Fruit fly (Drosophila melanogaster) Kc167 (cell line): ENCODE data around the gene CG7519.

Source experiments
- Myc ChIP-seq: fragments of >200 bp; optimal IDR thresholded peaks from 2 replicates; lab custom pipeline; 2017; ENCODE audit warnings: missing external identifiers
- Sin3A ChIP-seq: fragments of >200 bp; optimal IDR thresholded peaks from 2 replicates; lab custom pipeline; 2018; ENCODE audit warnings: missing external identifiers
- h ChIP-seq: fragments of >200 bp; optimal IDR thresholded peaks from 3 replicates; lab custom pipeline; 2018; ENCODE audit warnings: missing external identifiers
- psq ChIP-seq: fragments of >200 bp; optimal IDR thresholded peaks from 2 replicates; lab custom pipeline; 2017; ENCODE audit warnings: missing external identifiers
- ttk ChIP-seq: sonication (Bioruptor generic); optimal IDR thresholded peaks from 2 replicates; lab custom pipeline; 2017; ENCODE audit warnings: missing external identifiers

DNA sequence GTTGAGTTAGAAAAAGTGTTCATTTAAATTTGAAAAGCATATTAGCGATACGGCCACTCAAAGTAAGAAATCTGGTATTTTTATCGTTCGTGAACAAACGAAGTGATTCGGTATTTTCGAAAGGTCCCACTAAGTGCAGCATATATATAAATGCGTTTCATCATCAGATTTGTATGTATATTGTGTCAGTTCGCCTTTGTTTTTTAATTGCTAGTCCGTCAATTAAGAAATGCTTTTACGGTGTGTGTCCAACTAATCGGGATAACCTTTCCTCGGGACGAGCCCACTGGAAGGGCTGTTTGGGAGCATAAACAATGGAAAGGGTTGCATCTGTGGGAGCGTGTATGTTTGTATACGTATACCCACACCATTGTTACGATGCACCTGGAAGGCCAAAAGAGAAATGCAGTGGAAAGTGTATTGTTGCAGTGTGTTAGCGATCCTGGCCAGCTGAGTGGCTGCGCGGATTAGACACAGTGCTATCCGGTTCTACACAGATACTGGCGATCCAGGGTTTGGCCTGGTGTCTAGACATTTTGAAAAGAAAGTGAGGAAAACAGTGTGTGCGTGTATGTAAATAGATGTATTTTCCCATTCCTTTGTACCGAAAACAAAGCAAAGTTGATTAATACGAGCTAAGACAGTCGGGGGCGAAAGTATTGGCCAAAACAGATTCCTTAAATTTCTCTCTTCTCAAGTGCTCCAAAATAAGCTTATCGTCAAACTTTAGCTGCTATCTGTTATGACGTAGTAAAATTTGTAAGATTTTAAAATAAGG, 30.4 kb downstream of the CG7519 start, which contains the start of gene CG7611:
- TF ChIP-seq psq (lab: Kevin White, UChicago): no peak
- no peak for TF ChIP-seq Myc (lab: Kevin White, UChicago)
- TF ChIP-seq Sin3A (lab: Kevin White, UChicago): no peak
- no peak for TF ChIP-seq ttk (lab: Kevin White, UChicago)
- TF ChIP-seq h (lab: Kevin White, UChicago): no peak
